Fruit fly (Drosophila melanogaster): ENCODE data around the gene Mlc-c.

Mlc-c gene

dm6 chrX:5621893-5622803, at the start of gene Mlc-c, which contains the start of gene Pop1:
Gene Mlc-c (minus strand): TSS chrX:5622539.
Gene Pop1 (plus strand): TSS chrX:5622648.
- no peak for TF ChIP-seq pan (optimal IDR thresholded peaks at IDR 0.05)
- TF ChIP-seq CG8478 (optimal IDR thresholded peaks at IDR 0.05): no peak
- no peak for TF ChIP-seq Dll (optimal IDR thresholded peaks at IDR 0.05)
- no peak for TF ChIP-seq usp (GFP tag; optimal IDR thresholded peaks at IDR 0.05)
- no peak for TF ChIP-seq EcR (GFP tag; optimal IDR thresholded peaks at IDR 0.05)
- TF ChIP-seq psq (optimal IDR thresholded peaks at IDR 0.05): no peak

dm6 chrX:5671537-5672029, 49.2 kb upstream of the Mlc-c start, which contains the start of gene Rab18:
Gene Rab18 (minus strand): TSS chrX:5671812.
- TF ChIP-seq EcR (GFP tag; optimal IDR thresholded peaks at IDR 0.05): no peak
- no peak for TF ChIP-seq psq (optimal IDR thresholded peaks at IDR 0.05)
- TF ChIP-seq pan (optimal IDR thresholded peaks at IDR 0.05): no peak
- TF ChIP-seq CG8478 (optimal IDR thresholded peaks at IDR 0.05): no peak
- no peak for TF ChIP-seq Dll (optimal IDR thresholded peaks at IDR 0.05)
- no peak for TF ChIP-seq usp (GFP tag; optimal IDR thresholded peaks at IDR 0.05)

- TF ChIP-seq usp (GFP tag; optimal IDR thresholded peaks at IDR 0.05) (no peak), EcR (GFP tag; optimal IDR thresholded peaks at IDR 0.05) (no peak), pan (optimal IDR thresholded peaks at IDR 0.05) (no peak), psq (optimal IDR thresholded peaks at IDR 0.05) (no peak), CG8478 (optimal IDR thresholded peaks at IDR 0.05) (no peak)
Measured at dm6 chrX:5665902-5666301, 43.6 kb upstream of the Mlc-c start, which contains the start of the genes Sirt4 and CG4119. Gene Sirt4 (minus strand): TSS chrX:5665940. Gene CG4119 (plus strand): TSS chrX:5666052.

- TF ChIP-seq usp (GFP tag; optimal IDR thresholded peaks at IDR 0.05): no peak
Measured at dm6 chrX:5664222-5664621, 41.9 kb upstream of the Mlc-c start.

- TF ChIP-seq Dll (optimal IDR thresholded peaks at IDR 0.05): no peak
- TF ChIP-seq CG8478 (optimal IDR thresholded peaks at IDR 0.05): no peak
- no peak for TF ChIP-seq usp (GFP tag; optimal IDR thresholded peaks at IDR 0.05)
- no peak for TF ChIP-seq pan (optimal IDR thresholded peaks at IDR 0.05)
- no peak for TF ChIP-seq EcR (GFP tag; optimal IDR thresholded peaks at IDR 0.05)
- no peak for TF ChIP-seq psq (optimal IDR thresholded peaks at IDR 0.05)
Measured at dm6 chrX:5662761-5663160, 40.4 kb upstream of the Mlc-c start, which contains the start of gene OtopLc. Gene OtopLc (minus strand): TSS chrX:5662861.

dm6 chrX:5661971-5662370, 39.6 kb upstream of the Mlc-c start:
- TF ChIP-seq psq (optimal IDR thresholded peaks at IDR 0.05): no peak
- TF ChIP-seq Dll (optimal IDR thresholded peaks at IDR 0.05): no peak
- TF ChIP-seq pan (optimal IDR thresholded peaks at IDR 0.05): no peak
- TF ChIP-seq usp (GFP tag; optimal IDR thresholded peaks at IDR 0.05): no peak
- TF ChIP-seq EcR (GFP tag; optimal IDR thresholded peaks at IDR 0.05): no peak
- no peak for TF ChIP-seq CG8478 (optimal IDR thresholded peaks at IDR 0.05)

- TF ChIP-seq CG8478 (optimal IDR thresholded peaks at IDR 0.05) (no peak), EcR (GFP tag; optimal IDR thresholded peaks at IDR 0.05) (no peak), usp (GFP tag; optimal IDR thresholded peaks at IDR 0.05) (no peak), psq (optimal IDR thresholded peaks at IDR 0.05) (no peak)
Measured at dm6 chrX:5649998-5650397, 27.7 kb upstream of the Mlc-c start.

dm6 chrX:5649387-5649786, 27.0 kb upstream of the Mlc-c start:
- no peak for TF ChIP-seq Dll (optimal IDR thresholded peaks at IDR 0.05)
- TF ChIP-seq psq (optimal IDR thresholded peaks at IDR 0.05): no peak
- no peak for TF ChIP-seq pan (optimal IDR thresholded peaks at IDR 0.05)

dm6 chrX:5648437-5648959, 26.2 kb upstream of the Mlc-c start, which contains the start of gene OtopLa:
Gene OtopLa (minus strand): TSS chrX:5648487.
- TF ChIP-seq CG8478 (optimal IDR thresholded peaks at IDR 0.05) (no peak), usp (GFP tag; optimal IDR thresholded peaks at IDR 0.05) (no peak), EcR (GFP tag; optimal IDR thresholded peaks at IDR 0.05) (no peak), pan (optimal IDR thresholded peaks at IDR 0.05) (no peak), Dll (optimal IDR thresholded peaks at IDR 0.05) (no peak), psq (optimal IDR thresholded peaks at IDR 0.05) (no peak)

dm6 chrX:5646228-5646627, 23.9 kb upstream of the Mlc-c start:
- TF ChIP-seq EcR (GFP tag; optimal IDR thresholded peaks at IDR 0.05) (no peak), Dll (optimal IDR thresholded peaks at IDR 0.05) (no peak), psq (optimal IDR thresholded peaks at IDR 0.05) (no peak), usp (GFP tag; optimal IDR thresholded peaks at IDR 0.05) (no peak), CG8478 (optimal IDR thresholded peaks at IDR 0.05) (no peak), pan (optimal IDR thresholded peaks at IDR 0.05) (no peak)

- TF ChIP-seq Dll (optimal IDR thresholded peaks at IDR 0.05): no peak
- TF ChIP-seq pan (optimal IDR thresholded peaks at IDR 0.05): no peak
- TF ChIP-seq psq (optimal IDR thresholded peaks at IDR 0.05): no peak
- no peak for TF ChIP-seq CG8478 (optimal IDR thresholded peaks at IDR 0.05)
- TF ChIP-seq EcR (GFP tag; optimal IDR thresholded peaks at IDR 0.05): no peak
- no peak for TF ChIP-seq usp (GFP tag; optimal IDR thresholded peaks at IDR 0.05)
Measured at dm6 chrX:5639083-5639482, 16.7 kb upstream of the Mlc-c start.

dm6 chrX:5638588-5638987, 16.2 kb upstream of the Mlc-c start:
- TF ChIP-seq EcR (GFP tag; optimal IDR thresholded peaks at IDR 0.05) (no peak), usp (GFP tag; optimal IDR thresholded peaks at IDR 0.05) (no peak), CG8478 (optimal IDR thresholded peaks at IDR 0.05) (no peak), pan (optimal IDR thresholded peaks at IDR 0.05) (no peak), psq (optimal IDR thresholded peaks at IDR 0.05) (no peak), Dll (optimal IDR thresholded peaks at IDR 0.05) (no peak)

Data from whole organism.